Worm (Caenorhabditis elegans) whole organism, L4/young adult: ENCODE data around the gene H41C03.1.
"Not testable (repeated sequence)": the region's sequence is repeated elsewhere in the genome, so short reads cannot be mapped to it uniquely, and the experiment has no call there.

Experiments
- W03F9.2 ChIP-seq: fragments of 150-350 bp; optimal IDR thresholded peaks from 2 replicates; lab custom pipeline; 2014; ENCODE audit warnings: missing biosample characterization, missing genetic modification characterization
- dao-5 ChIP-seq: sonication (generic microtip); optimal IDR thresholded peaks from 2 replicates; lab custom pipeline; 2016; ENCODE audit warnings: missing genotype, missing genetic modification characterization, moderate library complexity, missing compliant biosample characterization
- him-1 ChIP-seq: sonication (generic microtip); optimal IDR thresholded peaks from 2 replicates; lab custom pipeline; 2016; ENCODE audit warnings: missing genotype, missing genetic modification reagents, missing genetic modification characterization, missing compliant biosample characterization

Gene H41C03.1

DNA sequence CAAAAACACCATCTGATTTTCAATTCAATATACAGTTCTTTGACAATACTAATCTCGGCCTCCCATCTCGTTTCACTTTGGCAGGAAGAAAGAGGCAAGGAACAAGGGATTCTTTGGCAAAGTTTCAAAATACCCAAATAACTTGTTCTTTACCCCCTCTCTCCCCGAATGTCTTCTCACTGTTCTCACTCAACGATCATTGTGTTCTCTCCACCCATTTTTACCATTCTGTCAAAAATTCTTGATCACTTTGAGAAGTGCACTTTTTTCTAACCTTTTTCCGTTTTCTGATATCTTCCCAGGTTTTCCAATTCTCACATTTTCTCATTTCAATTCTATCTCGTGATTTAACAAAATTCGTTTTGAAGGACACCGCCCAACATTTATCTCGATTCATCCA lies at the start of gene H41C03.1:
Gene H41C03.1, plus strand, starts transcription at position 301 of the 400 bp plus-strand sequence.
- no peak for TF ChIP-seq W03F9.2
- TF ChIP-seq him-1 (tag; lab: Kevin White, UChicago), result no peak
- no peak for TF ChIP-seq dao-5 (tag; lab: Kevin White, UChicago)

DNA sequence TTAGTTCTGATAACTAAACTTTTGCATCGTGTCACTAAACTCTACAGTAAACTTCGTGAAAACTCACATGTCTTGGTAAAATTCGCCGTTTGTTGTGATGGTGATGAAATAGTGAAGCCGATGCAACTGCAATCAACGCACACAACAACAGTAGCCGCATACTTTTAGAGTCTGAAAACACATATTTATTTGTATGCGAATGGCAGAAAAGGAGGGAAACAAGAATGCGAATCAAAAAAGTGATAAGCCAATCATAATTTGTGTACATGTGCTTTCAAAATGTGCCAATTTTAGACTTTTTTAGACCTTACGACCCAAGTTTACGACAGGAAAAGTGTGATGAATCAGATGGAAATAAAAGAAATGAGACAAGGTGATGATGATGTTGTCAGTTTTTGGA lies 48.9 kb upstream of the H41C03.1 start, which contains the start of gene K05F1.10:
Gene K05F1.10, minus strand, starts transcription at position 171 of the 400 bp plus-strand sequence.
- TF ChIP-seq W03F9.2 (no peak), him-1 (tag; lab: Kevin White, UChicago) (no peak), dao-5 (tag; lab: Kevin White, UChicago) (no peak)

- TF ChIP-seq him-1 (tag; lab: Kevin White, UChicago) (no peak), dao-5 (tag; lab: Kevin White, UChicago) (no peak), W03F9.2 (no peak)
These were observed 47.7 kb upstream of the H41C03.1 start for ce11 chrII:5806563-5806962.

- TF ChIP-seq dao-5 (tag; lab: Kevin White, UChicago) (no peak), W03F9.2 (no peak), him-1 (tag; lab: Kevin White, UChicago) (no peak)
These were observed 44.0 kb upstream of the H41C03.1 start, which contains the start of the genes msp-64 and ZK1248.5 for ce11 chrII:5810230-5810629. msp-64 (minus strand) TSS chrII:5810330. ZK1248.5 (plus strand) TSS chrII:5810514.

DNA sequence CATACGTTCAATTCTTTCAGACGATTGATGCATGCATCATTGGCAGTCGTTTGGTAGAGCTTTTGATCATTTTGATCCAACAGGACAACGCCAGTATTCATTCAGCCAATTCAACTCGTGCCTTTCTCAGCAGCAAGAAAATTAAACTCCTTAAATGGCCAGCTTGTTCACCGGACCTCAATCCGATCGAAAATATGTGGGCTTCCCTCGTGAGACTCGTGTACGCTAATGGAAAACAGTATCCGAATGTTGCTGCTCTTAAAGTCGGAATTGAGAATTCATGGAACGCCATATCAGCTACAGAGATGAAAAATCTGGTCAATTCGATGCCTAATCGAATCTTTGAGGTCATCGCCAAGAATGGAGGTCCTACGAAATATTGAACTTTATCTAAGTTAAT lies 38.8 kb upstream of the H41C03.1 start, which contains the start of gene wago-5:
Gene wago-5, minus strand, starts transcription at position 101 of the 400 bp plus-strand sequence.
- TF ChIP-seq him-1 (tag; lab: Kevin White, UChicago); dao-5 (tag; lab: Kevin White, UChicago); W03F9.2: not testable (repeated sequence)

DNA sequence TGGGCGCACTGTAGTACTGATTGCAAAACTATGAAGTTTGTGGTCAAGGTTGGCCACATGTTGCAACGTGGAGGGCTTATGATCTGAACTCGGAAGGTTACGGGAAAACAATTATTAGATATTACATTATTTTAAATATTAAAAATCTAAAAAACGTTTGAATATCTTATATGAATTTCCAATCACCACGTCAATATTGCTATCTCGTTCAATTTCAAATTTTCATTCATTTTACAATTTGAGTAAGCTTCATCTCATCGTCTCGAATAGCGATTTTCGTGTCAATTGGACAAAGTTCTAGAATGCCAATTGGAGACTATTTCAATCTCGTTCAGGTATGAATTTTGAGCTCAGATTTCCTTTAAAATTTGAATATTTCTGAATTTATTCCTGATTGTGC lies 37.9 kb upstream of the H41C03.1 start, which contains the start of gene ZK1248.20:
Gene ZK1248.20, plus strand, starts transcription at position 301 of the 400 bp plus-strand sequence.
- TF ChIP-seq dao-5 (tag; lab: Kevin White, UChicago) (no peak), him-1 (tag; lab: Kevin White, UChicago) (no peak), W03F9.2 (no peak)

- TF ChIP-seq W03F9.2 (no peak), him-1 (tag; lab: Kevin White, UChicago) (no peak), dao-5 (tag; lab: Kevin White, UChicago) (no peak)
These were observed 35.9 kb upstream of the H41C03.1 start, which contains the start of gene ZK1248.4 for ce11 chrII:5818298-5818697. ZK1248.4 (plus strand) TSS chrII:5818598.

- TF ChIP-seq W03F9.2 (peak; percentile 61), him-1 (tag; lab: Kevin White, UChicago) (no peak)
These were observed 34.6 kb upstream of the H41C03.1 start for ce11 chrII:5819655-5820054.

DNA sequence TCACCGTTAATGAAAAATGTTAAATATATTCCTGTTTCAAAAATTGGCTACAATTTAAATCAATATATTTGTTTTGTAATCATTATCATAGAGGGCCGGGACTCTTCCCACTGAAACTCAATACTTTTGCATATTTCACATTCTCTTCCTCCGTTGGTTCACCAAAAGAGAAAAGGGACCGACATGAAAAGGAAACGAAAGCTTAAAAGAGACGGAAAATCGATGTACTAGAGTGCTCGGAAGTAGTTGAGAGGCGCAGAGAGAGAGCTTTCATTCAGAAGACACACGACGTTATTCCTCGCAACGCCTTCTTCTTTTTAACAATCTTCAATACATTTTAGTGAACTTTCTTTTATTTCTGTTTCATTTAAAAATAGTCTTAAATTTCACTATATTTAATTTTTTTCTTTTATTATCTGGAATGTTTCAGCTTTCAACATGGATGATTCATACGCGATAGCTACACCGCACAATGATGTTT lies 33.9 kb upstream of the H41C03.1 start, which contains the start of gene ehs-1:
Gene ehs-1, plus strand, starts transcription at position 431 of the 481 bp plus-strand sequence.
- TF ChIP-seq him-1 (tag; lab: Kevin White, UChicago), result no peak
- TF ChIP-seq W03F9.2, result no peak
- no peak for TF ChIP-seq dao-5 (tag; lab: Kevin White, UChicago)

DNA sequence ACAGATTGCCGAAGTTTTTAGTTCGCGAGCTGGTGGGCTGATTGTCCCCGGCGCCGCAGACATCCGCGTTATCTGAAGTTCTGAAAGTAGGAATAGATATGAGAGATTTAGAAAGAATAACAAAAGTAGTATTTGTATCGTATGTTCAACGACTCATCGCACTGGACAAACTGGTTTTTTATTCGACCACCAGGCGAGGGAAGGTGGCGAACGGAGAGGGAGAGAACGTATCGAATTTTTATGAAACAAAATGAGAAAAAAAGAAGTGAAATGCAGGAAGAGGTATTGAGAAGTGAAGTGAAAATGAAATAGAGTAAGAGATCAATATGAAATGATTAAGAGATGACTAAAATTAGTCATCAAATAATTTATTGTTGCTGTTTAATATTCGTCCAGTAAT lies 26.9 kb upstream of the H41C03.1 start, which contains the start of gene tbc-2:
Gene tbc-2, minus strand, starts transcription at position 80 of the 400 bp plus-strand sequence.
- TF ChIP-seq him-1 (tag; lab: Kevin White, UChicago) (no peak), W03F9.2 (no peak), dao-5 (tag; lab: Kevin White, UChicago) (no peak)

DNA sequence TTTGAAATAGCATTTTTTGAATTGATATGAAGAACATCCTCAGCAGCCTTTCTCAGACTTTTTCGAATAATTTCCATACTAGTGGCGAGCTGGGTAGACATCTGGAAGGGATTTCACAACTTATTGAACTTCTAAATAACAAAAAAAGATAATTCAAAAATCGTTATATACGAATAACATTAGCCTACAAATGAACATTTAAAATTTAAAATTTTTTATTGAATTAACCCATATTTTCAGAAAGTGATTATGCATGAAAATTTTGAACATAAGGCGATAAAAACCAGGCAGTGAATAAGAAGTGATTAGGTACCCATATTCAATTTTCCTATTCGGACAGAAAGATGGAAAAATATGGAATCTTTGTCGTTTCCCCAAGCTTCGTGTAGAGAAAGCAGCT lies 25.7 kb upstream of the H41C03.1 start, which contains the start of gene ZK1248.11:
Gene ZK1248.11, minus strand, starts transcription at position 101 of the 400 bp plus-strand sequence.
- TF ChIP-seq W03F9.2 (no peak), him-1 (tag; lab: Kevin White, UChicago) (no peak), dao-5 (tag; lab: Kevin White, UChicago) (no peak)

DNA sequence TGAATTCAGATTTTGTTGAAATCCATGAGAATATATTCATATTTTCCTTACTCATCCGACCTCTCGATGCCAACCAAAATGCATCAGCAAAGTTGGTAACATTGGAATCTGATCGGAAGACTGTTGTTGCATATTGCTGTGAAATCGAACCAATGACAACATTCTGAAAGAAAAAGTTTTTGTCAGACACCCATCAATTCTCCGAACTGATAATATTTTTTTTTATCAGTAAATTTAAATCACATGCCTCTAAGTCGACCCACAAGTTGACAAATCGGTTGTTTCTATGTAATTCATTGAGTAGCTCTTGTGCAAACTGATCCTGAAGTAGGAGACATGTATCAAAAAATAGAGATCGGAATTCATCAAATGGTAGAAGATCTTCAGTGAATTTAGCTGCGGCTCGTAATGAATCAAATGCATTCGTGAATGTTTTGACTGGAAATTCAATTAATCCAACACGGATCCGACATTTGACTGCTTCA lies 24.2 kb upstream of the H41C03.1 start, which contains the start of gene col-74:
Gene col-74, plus strand, starts transcription at position 435 of the 485 bp plus-strand sequence.
- no peak for TF ChIP-seq him-1 (tag; lab: Kevin White, UChicago)
- no peak for TF ChIP-seq W03F9.2
- TF ChIP-seq dao-5 (tag; lab: Kevin White, UChicago), result no peak

DNA sequence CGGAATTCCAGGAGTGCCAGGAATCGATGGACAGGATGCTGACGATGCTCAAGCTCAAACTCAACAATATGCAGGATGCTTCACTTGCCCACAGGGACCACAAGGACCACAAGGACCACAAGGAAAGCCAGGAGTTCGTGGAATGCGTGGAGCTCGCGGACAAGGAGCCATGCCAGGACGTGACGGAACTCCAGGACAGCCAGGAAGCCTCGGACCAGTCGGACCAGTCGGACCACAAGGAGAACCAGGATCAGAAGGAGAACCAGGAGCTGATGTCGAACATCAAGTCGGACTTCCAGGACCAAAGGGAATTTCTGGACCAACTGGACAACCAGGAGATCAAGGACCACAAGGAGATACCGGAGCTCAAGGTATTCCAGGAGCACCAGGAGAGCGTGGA lies 22.8 kb upstream of the H41C03.1 start:
- TF ChIP-seq W03F9.2 (no peak), dao-5 (tag; lab: Kevin White, UChicago) (no peak), him-1 (tag; lab: Kevin White, UChicago) (no peak)

ce11 chrII:5833136-5833535 lies 21.1 kb upstream of the H41C03.1 start, which contains the start of gene gtap-1:
gtap-1 (minus strand) TSS chrII:5833236.
- TF ChIP-seq W03F9.2, result no peak
